Fruit fly (Drosophila melanogaster) whole organism: Measurements from ENCODE around the gene sn.

Source experiments
- Dll ChIP-seq: fragments of >200 bp; optimal IDR thresholded peaks from 2 replicates; lab custom pipeline; 2017
- EcR ChIP-seq, 2 experiments: fragments of >200 bp; optimal IDR thresholded peaks; 2 replicates each; lab custom pipeline; 2017; ENCODE audit warnings: missing biosample characterization in 2 of 2, missing genetic modification characterization in 2 of 2, missing genetic modification reagents in 2 of 2
- pan ChIP-seq: fragments of >200 bp; optimal IDR thresholded peaks from 2 replicates; lab custom pipeline; 2017
- psq ChIP-seq: fragments of >200 bp; optimal IDR thresholded peaks from 2 replicates; lab custom pipeline; 2017
- usp ChIP-seq: fragments of >200 bp; optimal IDR thresholded peaks from 2 replicates; lab custom pipeline; 2017; ENCODE audit warnings: missing biosample characterization, missing genetic modification characterization, mixed read lengths

DNA sequence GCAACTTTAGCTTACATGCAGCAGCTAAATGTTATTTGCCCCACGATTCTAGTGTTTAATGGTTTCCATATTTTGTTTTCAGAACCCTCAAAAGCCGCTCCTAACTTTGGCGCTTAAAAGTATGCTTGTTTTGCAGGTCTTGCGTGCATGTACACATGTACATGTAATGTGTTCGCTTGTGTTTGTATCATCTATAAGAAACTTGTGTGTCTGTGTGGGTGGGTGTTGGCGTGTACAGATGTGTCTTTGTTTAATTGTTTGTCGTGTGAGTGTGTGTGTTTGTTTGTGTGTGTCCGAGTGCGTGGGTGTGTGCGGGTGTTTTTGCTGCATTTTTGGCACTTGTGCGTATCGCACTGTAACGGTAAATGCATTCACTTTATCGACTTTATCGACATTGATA, 40.8 kb upstream of the sn start:
- TF ChIP-seq pan (lab: Kevin White, UChicago), result no peak
- TF ChIP-seq psq (lab: Kevin White, UChicago), result no peak
- no peak for TF ChIP-seq usp (GFP tag; lab: Kevin White, UChicago)
- no peak for TF ChIP-seq Dll (lab: Kevin White, UChicago)
- no peak for TF ChIP-seq EcR (GFP tag; optimal IDR thresholded peaks at IDR 0.05; lab: Kevin White, UChicago)
